Fruit fly (Drosophila melanogaster) whole organism, embryonic: ENCODE measurements around the gene CG4133.

Experiments used
- CG10209 ChIP-seq: fragments of 200-800 bp; sonication (Bioruptor generic); optimal IDR thresholded peaks from 3 replicates; lab custom pipeline; 2017; ENCODE audit warnings: missing biosample characterization, mild to moderate bottlenecking, missing genetic modification characterization, missing genetic modification reagents
- CG10366 ChIP-seq: fragments of 200-800 bp; sonication (Bioruptor generic); IDR thresholded peaks from 2 replicates; pipeline ENCODE4 v1.3.6; 2022; ENCODE audit warnings: missing biosample characterization, missing genetic modification characterization
- CG14441 ChIP-seq: fragments of 200-800 bp; sonication (Bioruptor generic); IDR thresholded peaks from 2 replicates; pipeline ENCODE4 v1.3.6; 2022; ENCODE audit warnings: missing biosample characterization, missing genetic modification characterization
- CG1647 ChIP-seq: fragments of 200-800 bp; sonication (Bioruptor generic); optimal IDR thresholded peaks from 3 replicates; lab custom pipeline; 2016; ENCODE audit warnings: missing biosample characterization, missing genetic modification characterization
- CG1832 ChIP-seq: fragments of 200-800 bp; sonication (Bioruptor generic); optimal IDR thresholded peaks from 2 replicates; lab custom pipeline; 2017; ENCODE audit warnings: missing biosample characterization, mild to moderate bottlenecking, missing genetic modification characterization, inconsistent platforms
- CG2129 ChIP-seq: fragments of 200-800 bp; sonication (Bioruptor generic); IDR thresholded peaks from 2 replicates; pipeline ENCODE4 v1.3.6; 2022; ENCODE audit warnings: missing biosample characterization, missing genetic modification characterization; ENCODE audit not compliant: partially characterized antibody
- CG2889 ChIP-seq: fragments of 200-800 bp; sonication (Bioruptor generic); IDR thresholded peaks from 3 replicates; pipeline ENCODE4 v1.3.6; 2022; ENCODE audit warnings: missing biosample characterization, missing genetic modification characterization
- CG3995 ChIP-seq: fragments of 200-800 bp; sonication (Bioruptor generic); optimal IDR thresholded peaks from 3 replicates; lab custom pipeline; 2016; ENCODE audit warnings: missing biosample characterization, missing genetic modification characterization
- CG4854 ChIP-seq: fragments of 200-800 bp; sonication (Bioruptor generic); optimal IDR thresholded peaks from 2 replicates; lab custom pipeline; 2016; ENCODE audit warnings: missing biosample characterization, missing genetic modification characterization, inconsistent platforms
- CG5180 ChIP-seq: fragments of 200-800 bp; sonication (Bioruptor generic); optimal IDR thresholded peaks from 3 replicates; lab custom pipeline; 2017; ENCODE audit warnings: missing biosample characterization, missing genetic modification characterization, mild to moderate bottlenecking, moderate library complexity, missing genetic modification reagents
- CG6175 ChIP-seq: fragments of 200-800 bp; sonication (Bioruptor generic); IDR thresholded peaks from 3 replicates; pipeline ENCODE4 v1.3.6; 2022; ENCODE audit warnings: missing biosample characterization, missing genetic modification characterization
- CG6272 ChIP-seq: fragments of 200-800 bp; sonication (Bioruptor generic); IDR thresholded peaks from 2 replicates; pipeline ENCODE4 v1.3.6; 2022; ENCODE audit warnings: missing biosample characterization, missing genetic modification characterization
- CG6813 ChIP-seq: fragments of 200-800 bp; sonication (Bioruptor generic); optimal IDR thresholded peaks from 2 replicates; lab custom pipeline; 2017; ENCODE audit warnings: missing biosample characterization, missing genetic modification characterization, mild to moderate bottlenecking, moderate library complexity, missing genetic modification reagents
- CG7839 ChIP-seq: fragments of 200-800 bp; sonication (Bioruptor generic); optimal IDR thresholded peaks from 3 replicates; lab custom pipeline; 2018; ENCODE audit warnings: missing biosample characterization, mild to moderate bottlenecking, missing genetic modification characterization, moderate library complexity
- CG8388 ChIP-seq: fragments of 200-800 bp; sonication (Bioruptor generic); optimal IDR thresholded peaks from 2 replicates; lab custom pipeline; 2019; ENCODE audit warnings: missing biosample characterization, mild to moderate bottlenecking, missing genetic modification characterization, moderate library complexity
- CG8765 ChIP-seq: fragments of 200-800 bp; sonication (Bioruptor generic); IDR thresholded peaks from 2 replicates; pipeline ENCODE4 v1.3.6; 2022; ENCODE audit warnings: missing biosample characterization, missing genetic modification characterization
- CG9215 ChIP-seq: fragments of 200-800 bp; sonication (Bioruptor generic); IDR thresholded peaks from 2 replicates; pipeline ENCODE4 v1.3.6; 2022; ENCODE audit warnings: missing biosample characterization, missing genetic modification characterization
- CG9727 ChIP-seq: fragments of 200-800 bp; sonication (Bioruptor generic); optimal IDR thresholded peaks from 3 replicates; lab custom pipeline; 2017; ENCODE audit warnings: missing biosample characterization, mild to moderate bottlenecking, missing genetic modification characterization
- CoRest ChIP-seq: fragments of 200-800 bp; sonication (Bioruptor generic); optimal IDR thresholded peaks from 3 replicates; lab custom pipeline; 2018; ENCODE audit warnings: missing biosample characterization, mild to moderate bottlenecking, missing genetic modification characterization, moderate library complexity
- CrebB ChIP-seq: fragments of 200-800 bp; sonication (Bioruptor generic); optimal IDR thresholded peaks from 3 replicates; lab custom pipeline; 2018; ENCODE audit warnings: missing biosample characterization, mild to moderate bottlenecking, missing genetic modification characterization
- Deaf1 ChIP-seq: fragments of 200-800 bp; optimal IDR thresholded peaks from 3 replicates; lab custom pipeline; 2019; ENCODE audit warnings: missing biosample characterization, mild to moderate bottlenecking, missing genetic modification characterization, moderate library complexity
- Dek ChIP-seq: fragments of 200-800 bp; sonication (Bioruptor generic); optimal IDR thresholded peaks from 3 replicates; lab custom pipeline; 2019; ENCODE audit warnings: missing biosample characterization, mild to moderate bottlenecking, missing genetic modification characterization, moderate library complexity
- Dp ChIP-seq: fragments of 200-800 bp; sonication (Bioruptor generic); optimal IDR thresholded peaks from 2 replicates; lab custom pipeline; 2018; ENCODE audit warnings: missing biosample characterization, mild to moderate bottlenecking, missing genetic modification characterization, moderate library complexity
- HLHmδ ChIP-seq: fragments of 200-800 bp; sonication (Bioruptor generic); optimal IDR thresholded peaks from 2 replicates; lab custom pipeline; 2018; ENCODE audit warnings: missing biosample characterization, mild to moderate bottlenecking, missing genetic modification characterization, moderate library complexity
- Hr3 ChIP-seq: fragments of 200-800 bp; sonication (Bioruptor generic); optimal IDR thresholded peaks from 3 replicates; lab custom pipeline; 2016; ENCODE audit warnings: missing biosample characterization, missing genetic modification characterization
- MESR4 ChIP-seq: fragments of 200-800 bp; sonication (Bioruptor generic); optimal IDR thresholded peaks from 2 replicates; lab custom pipeline; 2018; ENCODE audit warnings: missing biosample characterization, mild to moderate bottlenecking, missing genetic modification characterization, moderate library complexity
- Med ChIP-seq: fragments of 200-800 bp; sonication (Bioruptor generic); peaks from one replicate; lab custom pipeline; 2016; ENCODE audit warnings: missing biosample characterization, missing genetic modification characterization, mild to moderate bottlenecking, inconsistent platforms, moderate library complexity
- Myb ChIP-seq: fragments of 200-800 bp; sonication (Bioruptor generic); optimal IDR thresholded peaks from 2 replicates; lab custom pipeline; 2016; ENCODE audit warnings: missing biosample characterization, missing genetic modification characterization
- Nf-YB ChIP-seq: fragments of 200-800 bp; sonication (Bioruptor generic); optimal IDR thresholded peaks from 3 replicates; lab custom pipeline; 2019; ENCODE audit warnings: missing biosample characterization, mild to moderate bottlenecking, missing genetic modification characterization, moderate library complexity
- Oli ChIP-seq: fragments of 200-800 bp; sonication (Bioruptor generic); optimal IDR thresholded peaks from 2 replicates; lab custom pipeline; 2018; ENCODE audit warnings: missing biosample characterization, mild to moderate bottlenecking, missing genetic modification characterization, moderate library complexity
- Xrp1 ChIP-seq: fragments of 200-800 bp; sonication (Bioruptor generic); IDR thresholded peaks from 2 replicates; pipeline ENCODE4 v1.3.6; 2022; ENCODE audit warnings: missing biosample characterization, missing genetic modification characterization
- ab ChIP-seq: fragments of 200-800 bp; sonication (Bioruptor generic); optimal IDR thresholded peaks from 2 replicates; lab custom pipeline; 2016; ENCODE audit warnings: missing biosample characterization, missing genetic modification characterization
- ap ChIP-seq: fragments of 200-800 bp; sonication (Bioruptor generic); IDR thresholded peaks from 2 replicates; pipeline ENCODE4 v1.3.6; 2022; ENCODE audit warnings: missing biosample characterization, missing genetic modification characterization
- cad ChIP-seq: fragments of >200 bp; optimal IDR thresholded peaks from 2 replicates; lab custom pipeline; 2017; ENCODE audit warnings: missing biosample characterization, missing genetic modification characterization
- caup ChIP-seq: fragments of 200-800 bp; sonication (Bioruptor generic); optimal IDR thresholded peaks from 3 replicates; lab custom pipeline; 2017; ENCODE audit warnings: missing biosample characterization, mild to moderate bottlenecking, missing genetic modification characterization, moderate library complexity; ENCODE audit not compliant: severe bottlenecking
- corto ChIP-seq: fragments of 200-800 bp; sonication (Bioruptor generic); optimal IDR thresholded peaks from 2 replicates; lab custom pipeline; 2016; ENCODE audit warnings: missing biosample characterization, mild to moderate bottlenecking, missing genetic modification characterization, moderate library complexity
- croc ChIP-seq: fragments of 200-800 bp; sonication (Bioruptor generic); conservative IDR thresholded peaks from 3 replicates; pipeline ENCODE4 v1.3.6; 2022; ENCODE audit warnings: missing biosample characterization, missing genetic modification characterization
- fd64A ChIP-seq: fragments of 200-800 bp; sonication (Bioruptor generic); optimal IDR thresholded peaks from 3 replicates; lab custom pipeline; 2018; ENCODE audit warnings: missing biosample characterization, mild to moderate bottlenecking, missing genetic modification characterization
- gce ChIP-seq: fragments of 200-800 bp; sonication (Bioruptor generic); IDR thresholded peaks from 3 replicates; pipeline ENCODE4 v1.3.6; 2022; ENCODE audit warnings: missing biosample characterization, missing genetic modification characterization
- gcm ChIP-seq: fragments of 200-800 bp; sonication (Bioruptor generic); optimal IDR thresholded peaks from 2 replicates; lab custom pipeline; 2019; ENCODE audit warnings: missing biosample characterization, mild to moderate bottlenecking, missing genetic modification characterization, moderate library complexity
- lola ChIP-seq, 3 experiments: fragments of >200 bp in 2 of 3; fragments of 200-800 bp in 1 of 3; sonication (Bioruptor generic) in 1 of 3; optimal IDR thresholded peaks; 2 replicates each; lab custom pipeline; 2017 to 2019; ENCODE audit warnings: missing biosample characterization in 3 of 3, missing genetic modification characterization in 3 of 3, mild to moderate bottlenecking in 1 of 3, moderate library complexity in 1 of 3
- mam ChIP-seq: fragments of 200-800 bp; sonication (Bioruptor generic); optimal IDR thresholded peaks from 3 replicates; lab custom pipeline; 2016; ENCODE audit warnings: missing biosample characterization, missing genetic modification characterization
- nmo ChIP-seq: fragments of 200-800 bp; sonication (Bioruptor generic); optimal IDR thresholded peaks from 2 replicates; lab custom pipeline; 2018; ENCODE audit warnings: missing biosample characterization, mild to moderate bottlenecking, missing genetic modification characterization, moderate library complexity
- pum ChIP-seq: fragments of 200-800 bp; sonication (Bioruptor generic); optimal IDR thresholded peaks from 2 replicates; lab custom pipeline; 2016; ENCODE audit warnings: missing biosample characterization, missing genetic modification characterization
- sc ChIP-seq, 3 experiments: fragments of >200 bp in 2 of 3; fragments of 200-800 bp in 1 of 3; sonication (Bioruptor generic) in 1 of 3; optimal IDR thresholded peaks; 2 replicates in 2 of 3; 3 replicates in 1 of 3; lab custom pipeline; 2017; ENCODE audit warnings: mild to moderate bottlenecking in 1 of 3, missing biosample characterization in 1 of 3, missing genetic modification characterization in 1 of 3, missing genetic modification reagents in 1 of 3
- seq ChIP-seq: fragments of 200-800 bp; sonication (Bioruptor generic); IDR thresholded peaks from 2 replicates; pipeline ENCODE4 v1.3.6; 2022; ENCODE audit warnings: missing biosample characterization, missing genetic modification characterization
- trem ChIP-seq: fragments of 200-800 bp; optimal IDR thresholded peaks from 3 replicates; lab custom pipeline; 2019; ENCODE audit warnings: missing biosample characterization, mild to moderate bottlenecking, missing genetic modification characterization, moderate library complexity
- zfh1 ChIP-seq: fragments of 200-800 bp; sonication (Bioruptor generic); IDR thresholded peaks from 3 replicates; pipeline ENCODE4 v1.3.6; 2022; ENCODE audit warnings: missing biosample characterization, missing genetic modification characterization

CG4133 gene

DNA sequence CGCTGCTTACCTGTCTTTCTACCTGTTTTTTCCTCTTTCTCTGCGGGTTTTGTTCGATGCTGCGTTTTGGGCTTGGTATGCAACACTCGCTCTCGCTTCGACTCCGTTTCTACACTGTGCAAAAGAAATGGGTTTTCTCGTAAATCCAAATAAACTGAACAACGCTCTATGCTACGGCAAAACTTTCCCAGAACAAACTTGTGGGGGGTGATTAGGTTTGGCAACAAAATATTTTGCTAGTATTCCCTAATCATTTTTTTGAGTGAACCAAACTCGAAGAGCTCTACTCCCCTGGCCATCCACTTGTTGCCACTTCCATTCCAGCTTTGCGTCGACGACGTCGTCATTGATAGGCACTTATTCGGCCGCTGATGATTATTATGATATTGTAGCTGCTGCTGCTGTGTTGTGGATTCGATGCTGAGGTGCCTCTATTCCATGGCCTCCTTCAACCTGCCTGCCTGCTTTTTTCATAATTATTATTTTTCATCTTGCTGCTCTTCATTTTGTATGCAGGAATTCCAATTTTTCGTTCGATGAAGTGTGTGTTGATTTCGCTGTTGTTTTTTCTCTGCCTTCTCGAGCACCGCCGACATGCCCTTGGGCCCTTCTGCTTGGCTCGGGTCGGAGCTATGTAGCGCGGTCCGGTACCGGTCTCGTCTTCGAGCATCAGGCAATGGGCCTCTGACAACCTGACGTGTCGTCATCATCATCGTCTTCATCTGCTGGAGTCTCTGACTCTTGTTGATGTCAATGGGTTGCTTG lies 13.2 kb upstream of the CG4133 start (continued):
- peak; percentile 75 for TF ChIP-seq Hr3 (GFP tag; lab: Kevin White, UChicago)
- TF ChIP-seq CG2129 (GFP tag; lab: Robert Waterston, UW): no peak
- peak; percentile 55 for TF ChIP-seq mam
- peak; percentile 78 for TF ChIP-seq CG5180 (GFP tag; lab: Kevin White, UChicago)
- TF ChIP-seq CoRest (tag; lab: Kevin White, UChicago): peak; percentile 76
- peak; percentile 43 for TF ChIP-seq CG1647
- TF ChIP-seq fd64A (GFP tag; lab: Kevin White, UChicago): peak; percentile 76
- peak; percentile 82 for TF ChIP-seq CG7839 (tag; lab: Kevin White, UChicago)
- TF ChIP-seq lola (GFP tag; optimal IDR thresholded peaks at IDR 0.05; lab: Kevin White, UChicago): peak in 1 of 3 experiments; percentile 82
- TF ChIP-seq croc (GFP tag; lab: Robert Waterston, UW): peak; percentile 78
- peak; percentile 15 for TF ChIP-seq caup (GFP tag; lab: Kevin White, UChicago)
- TF ChIP-seq cad (GFP tag; lab: Kevin White, UChicago): no peak
- TF ChIP-seq nmo (GFP tag; lab: Kevin White, UChicago): peak; percentile 82
- peak; percentile 58 for TF ChIP-seq Myb (GFP tag; lab: Kevin White, UChicago)
- peak; percentile 79 for TF ChIP-seq CG14441
- TF ChIP-seq CG3995: no peak
- peak; percentile 92 for TF ChIP-seq corto
- TF ChIP-seq trem (tag; lab: Kevin White, UChicago): peak; percentile 83
- TF ChIP-seq ap: peak; percentile 80
- peak; percentile 42 for TF ChIP-seq CrebB (tag; lab: Kevin White, UChicago)
- peak; percentile 94 for TF ChIP-seq Med
- TF ChIP-seq CG9727 (GFP tag; lab: Kevin White, UChicago): peak; percentile 85
- peak; percentile 84 for TF ChIP-seq CG8765 (GFP tag; lab: Robert Waterston, UW)
- peak; percentile 79 for TF ChIP-seq CG10209
- TF ChIP-seq CG8388 (GFP tag; lab: Kevin White, UChicago): peak; percentile 78
- peak; percentile 89 for TF ChIP-seq gce (GFP tag; lab: Robert Waterston, UW)
- TF ChIP-seq CG6272 (GFP tag; lab: Robert Waterston, UW): peak; percentile 65
- TF ChIP-seq CG6175 (GFP tag; lab: Robert Waterston, UW): peak; percentile 11; the same call in 1 of the 3 replicates
- peak; percentile 86 for TF ChIP-seq gcm (GFP tag; lab: Kevin White, UChicago)
- peak; percentile 70 for TF ChIP-seq ab (GFP tag; lab: Kevin White, UChicago)
- peak; percentile 93 for TF ChIP-seq Xrp1 (GFP tag; lab: Robert Waterston, UW)
- TF ChIP-seq CG2889 (GFP tag; lab: Robert Waterston, UW): peak; percentile 45; the same call in 1 of the 3 replicates
- no peak for TF ChIP-seq CG4854 (GFP tag; lab: Kevin White, UChicago)
- peak; percentile 84 for TF ChIP-seq CG10366 (GFP tag; lab: Robert Waterston, UW)
- peak; percentile 27; the same call in 1 of the 2 replicates for TF ChIP-seq CG9215
- no peak for TF ChIP-seq Dp
- no peak for TF ChIP-seq CG1832 (GFP tag; lab: Kevin White, UChicago)
- TF ChIP-seq sc (optimal IDR thresholded peaks at IDR 0.05; lab: Kevin White, UChicago): no peak
- peak; percentile 70 for TF ChIP-seq sc (GFP tag; optimal IDR thresholded peaks at IDR 0.05; lab: Kevin White, UChicago)
- TF ChIP-seq MESR4: peak; percentile 24
- TF ChIP-seq Nf-YB (GFP tag; lab: Kevin White, UChicago): peak; percentile 45
- peak; percentile 74 for TF ChIP-seq seq
- peak; percentile 84 for TF ChIP-seq Oli (tag; lab: Kevin White, UChicago)
- TF ChIP-seq Deaf1: peak; percentile 24
- TF ChIP-seq pum (GFP tag; lab: Kevin White, UChicago): peak; percentile 87
- peak; percentile 94 for TF ChIP-seq zfh1 (GFP tag; lab: Robert Waterston, UW)
- TF ChIP-seq Dek (tag; lab: Kevin White, UChicago): peak; percentile 51
- TF ChIP-seq CG6813: peak; percentile 80
- TF ChIP-seq HLHmδ (GFP tag; lab: Kevin White, UChicago): no peak
